Fruit fly (Drosophila melanogaster) whole organism, embryonic: ENCODE data around the gene p115.

Experiments used
- Aef1 ChIP-seq: fragments of 200-800 bp; sonication (Bioruptor generic); IDR thresholded peaks from 3 replicates; pipeline ENCODE4 v1.3.6; 2022; ENCODE audit warnings: missing biosample characterization, missing genetic modification characterization
- Bdp1 ChIP-seq: fragments of 200-800 bp; sonication (Bioruptor generic); optimal IDR thresholded peaks from 3 replicates; lab custom pipeline; 2016; ENCODE audit warnings: missing biosample characterization, missing genetic modification characterization
- Blimp-1 ChIP-seq: fragments of 200-800 bp; sonication (Bioruptor generic); optimal IDR thresholded peaks from 3 replicates; lab custom pipeline; 2018; ENCODE audit warnings: missing biosample characterization, missing genetic modification characterization, mild to moderate bottlenecking, moderate library complexity, missing genetic modification reagents
- Bteb2 ChIP-seq: fragments of 200-800 bp; sonication (Bioruptor generic); optimal IDR thresholded peaks from 2 replicates; lab custom pipeline; 2016; ENCODE audit warnings: missing biosample characterization, missing genetic modification characterization
- CG1024 ChIP-seq: fragments of 200-800 bp; sonication (Bioruptor generic); IDR thresholded peaks from 2 replicates; pipeline ENCODE4 v1.3.6; 2022; ENCODE audit warnings: missing biosample characterization, missing genetic modification characterization
- CG10543 ChIP-seq: fragments of 200-800 bp; sonication (Bioruptor generic); optimal IDR thresholded peaks from 3 replicates; lab custom pipeline; 2017; ENCODE audit warnings: missing biosample characterization, mild to moderate bottlenecking, missing genetic modification characterization, moderate library complexity
- CG11093 ChIP-seq: fragments of 200-800 bp; sonication (Bioruptor generic); IDR thresholded peaks from 3 replicates; pipeline ENCODE4 v1.3.6; 2022; ENCODE audit warnings: missing biosample characterization, missing genetic modification characterization
- CG12659 ChIP-seq: fragments of 200-800 bp; sonication (Bioruptor generic); optimal IDR thresholded peaks from 3 replicates; lab custom pipeline; 2017; ENCODE audit warnings: mild to moderate bottlenecking, missing biosample characterization, missing genetic modification reagents, missing genetic modification characterization
- CG13296 ChIP-seq: fragments of 200-800 bp; sonication (Bioruptor generic); optimal IDR thresholded peaks from 3 replicates; lab custom pipeline; 2018; ENCODE audit warnings: missing biosample characterization, mild to moderate bottlenecking, missing genetic modification characterization
- CG15601 ChIP-seq: fragments of 200-800 bp; sonication (Bioruptor generic); optimal IDR thresholded peaks from 3 replicates; lab custom pipeline; 2019; ENCODE audit warnings: missing biosample characterization, mild to moderate bottlenecking, missing genetic modification characterization, moderate library complexity
- CG15696 ChIP-seq: fragments of 200-800 bp; sonication (Bioruptor generic); optimal IDR thresholded peaks from 2 replicates; lab custom pipeline; 2019; ENCODE audit warnings: missing biosample characterization, mild to moderate bottlenecking, missing genetic modification characterization, moderate library complexity
- CG17612 ChIP-seq: fragments of 200-800 bp; sonication (Bioruptor generic); IDR thresholded peaks from 2 replicates; pipeline ENCODE4 v1.3.6; 2022; ENCODE audit warnings: missing biosample characterization, missing genetic modification characterization
- CG1832 ChIP-seq: fragments of 200-800 bp; sonication (Bioruptor generic); optimal IDR thresholded peaks from 2 replicates; lab custom pipeline; 2017; ENCODE audit warnings: missing biosample characterization, mild to moderate bottlenecking, missing genetic modification characterization, inconsistent platforms
- CG2120 ChIP-seq: fragments of 200-800 bp; sonication (Bioruptor generic); optimal IDR thresholded peaks from 3 replicates; lab custom pipeline; 2016; ENCODE audit warnings: missing biosample characterization, missing genetic modification characterization
- CG31224 ChIP-seq: fragments of 200-800 bp; sonication (Bioruptor generic); IDR thresholded peaks from 2 replicates; pipeline ENCODE4 v1.3.6; 2022; ENCODE audit warnings: missing biosample characterization, missing genetic modification characterization
- CG32767 ChIP-seq: fragments of 200-800 bp; sonication (Bioruptor generic); IDR thresholded peaks from 2 replicates; pipeline ENCODE4 v1.3.6; 2022; ENCODE audit warnings: missing biosample characterization, missing genetic modification characterization
- CG4282 ChIP-seq: fragments of 200-800 bp; sonication (Bioruptor generic); optimal IDR thresholded peaks from 2 replicates; lab custom pipeline; 2016; ENCODE audit warnings: missing biosample characterization, missing genetic modification characterization
- CG4404 ChIP-seq: fragments of 200-800 bp; sonication (Bioruptor generic); IDR thresholded peaks from 2 replicates; pipeline ENCODE4 v1.3.6; 2022; ENCODE audit warnings: missing biosample characterization, missing genetic modification characterization
- CG4730 ChIP-seq: fragments of 200-800 bp; sonication (Bioruptor generic); IDR thresholded peaks from 2 replicates; pipeline ENCODE4 v1.3.6; 2022; ENCODE audit warnings: missing biosample characterization, missing genetic modification characterization
- CG6272 ChIP-seq: fragments of 200-800 bp; sonication (Bioruptor generic); IDR thresholded peaks from 2 replicates; pipeline ENCODE4 v1.3.6; 2022; ENCODE audit warnings: missing biosample characterization, missing genetic modification characterization
- CG8388 ChIP-seq: fragments of 200-800 bp; sonication (Bioruptor generic); optimal IDR thresholded peaks from 2 replicates; lab custom pipeline; 2019; ENCODE audit warnings: missing biosample characterization, mild to moderate bottlenecking, missing genetic modification characterization, moderate library complexity
- CG9437 ChIP-seq: fragments of 200-800 bp; sonication (Bioruptor generic); optimal IDR thresholded peaks from 2 replicates; lab custom pipeline; 2018; ENCODE audit warnings: missing biosample characterization, mild to moderate bottlenecking, missing genetic modification characterization
- CTCF ChIP-seq: fragments of 200-800 bp; sonication (Bioruptor generic); optimal IDR thresholded peaks from 2 replicates; lab custom pipeline; 2017; ENCODE audit warnings: missing biosample characterization, mild to moderate bottlenecking, missing genetic modification characterization, moderate library complexity
- Chrac-16 ChIP-seq: fragments of 200-800 bp; sonication (Bioruptor generic); optimal IDR thresholded peaks from 3 replicates; lab custom pipeline; 2016; ENCODE audit warnings: missing biosample characterization, missing genetic modification characterization
- Dp ChIP-seq: fragments of 200-800 bp; sonication (Bioruptor generic); optimal IDR thresholded peaks from 2 replicates; lab custom pipeline; 2018; ENCODE audit warnings: missing biosample characterization, mild to moderate bottlenecking, missing genetic modification characterization, moderate library complexity
- HHEX ChIP-seq: fragments of 200-800 bp; sonication (Bioruptor generic); optimal IDR thresholded peaks from 3 replicates; lab custom pipeline; 2017; ENCODE audit warnings: missing biosample characterization, mild to moderate bottlenecking, missing genetic modification characterization, missing genetic modification reagents
- HLH4C ChIP-seq: fragments of 200-800 bp; sonication (Bioruptor generic); IDR thresholded peaks from 3 replicates; pipeline ENCODE4 v1.3.6; 2022; ENCODE audit warnings: missing biosample characterization, missing genetic modification characterization; ENCODE audit not compliant: partially characterized antibody
- Jarid2 ChIP-seq: fragments of 200-800 bp; sonication (Bioruptor generic); optimal IDR thresholded peaks from 3 replicates; lab custom pipeline; 2017; ENCODE audit warnings: mild to moderate bottlenecking, missing biosample characterization, missing genetic modification reagents, missing genetic modification characterization
- MTF-1 ChIP-seq: fragments of 200-800 bp; sonication (Bioruptor generic); optimal IDR thresholded peaks from 2 replicates; lab custom pipeline; 2018; ENCODE audit warnings: missing biosample characterization, mild to moderate bottlenecking, missing genetic modification characterization, borderline replicate concordance
- Med ChIP-seq: fragments of 200-800 bp; sonication (Bioruptor generic); peaks from one replicate; lab custom pipeline; 2016; ENCODE audit warnings: missing biosample characterization, missing genetic modification characterization, mild to moderate bottlenecking, inconsistent platforms, moderate library complexity
- Nf-YB ChIP-seq: fragments of 200-800 bp; sonication (Bioruptor generic); optimal IDR thresholded peaks from 3 replicates; lab custom pipeline; 2019; ENCODE audit warnings: missing biosample characterization, mild to moderate bottlenecking, missing genetic modification characterization, moderate library complexity
- Nf-YC ChIP-seq: fragments of 200-800 bp; optimal IDR thresholded peaks from 3 replicates; lab custom pipeline; 2019; ENCODE audit warnings: missing biosample characterization, mild to moderate bottlenecking, missing genetic modification characterization, moderate library complexity
- Poxn ChIP-seq: fragments of 200-800 bp; sonication (Bioruptor generic); IDR thresholded peaks from 2 replicates; pipeline ENCODE4 v1.3.6; 2022; ENCODE audit warnings: missing biosample characterization, missing genetic modification characterization
- Sox100B ChIP-seq: fragments of 200-800 bp; sonication (Bioruptor generic); optimal IDR thresholded peaks from 3 replicates; lab custom pipeline; 2018; ENCODE audit warnings: missing biosample characterization, mild to moderate bottlenecking, missing genetic modification characterization
- Usf ChIP-seq: fragments of 200-800 bp; sonication (Bioruptor generic); optimal IDR thresholded peaks from 2 replicates; lab custom pipeline; 2017; ENCODE audit warnings: missing genotype, missing biosample characterization, missing genetic modification characterization
- az2 ChIP-seq: fragments of 200-800 bp; sonication (Bioruptor generic); optimal IDR thresholded peaks from 3 replicates; lab custom pipeline; 2016; ENCODE audit warnings: missing biosample characterization, missing genetic modification characterization
- chn ChIP-seq: fragments of 200-800 bp; sonication (Bioruptor generic); optimal IDR thresholded peaks from 2 replicates; lab custom pipeline; 2016; ENCODE audit warnings: missing biosample characterization, missing genetic modification characterization
- ci ChIP-seq: fragments of 200-800 bp; sonication (Bioruptor generic); IDR thresholded peaks from 3 replicates; pipeline ENCODE4 v1.3.6; 2022; ENCODE audit warnings: missing biosample characterization, missing genetic modification characterization
- eve ChIP-seq, 2 experiments: fragments of >200 bp; optimal IDR thresholded peaks; 2 replicates each; lab custom pipeline; 2017; ENCODE audit warnings: missing biosample characterization in 2 of 2, missing genetic modification characterization in 2 of 2
- gem ChIP-seq: fragments of 200-800 bp; sonication (Bioruptor generic); optimal IDR thresholded peaks from 2 replicates; lab custom pipeline; 2019; ENCODE audit warnings: missing biosample characterization, mild to moderate bottlenecking, missing genetic modification characterization, moderate library complexity
- gfzf ChIP-seq: fragments of 200-800 bp; sonication (Bioruptor generic); optimal IDR thresholded peaks from 2 replicates; lab custom pipeline; 2016; ENCODE audit warnings: missing biosample characterization, mild to moderate bottlenecking, missing genetic modification characterization, moderate library complexity
- grau ChIP-seq: fragments of 200-800 bp; optimal IDR thresholded peaks from 3 replicates; lab custom pipeline; 2019; ENCODE audit warnings: missing biosample characterization, mild to moderate bottlenecking, missing genetic modification characterization, moderate library complexity
- h ChIP-seq: fragments of >200 bp; optimal IDR thresholded peaks from 2 replicates; lab custom pipeline; 2017
- klu ChIP-seq: fragments of 200-800 bp; sonication (Bioruptor generic); IDR thresholded peaks from 2 replicates; pipeline ENCODE4 v1.3.6; 2022; ENCODE audit warnings: missing biosample characterization, missing genetic modification characterization
- luna ChIP-seq: fragments of 200-800 bp; sonication (Bioruptor generic); optimal IDR thresholded peaks from 2 replicates; lab custom pipeline; 2016; ENCODE audit warnings: missing biosample characterization, missing genetic modification characterization
- mirr ChIP-seq: fragments of 200-800 bp; sonication (Bioruptor generic); optimal IDR thresholded peaks from 3 replicates; lab custom pipeline; 2018; ENCODE audit warnings: missing biosample characterization, mild to moderate bottlenecking, missing genetic modification characterization
- org-1 ChIP-seq: fragments of 200-800 bp; sonication (Bioruptor generic); optimal IDR thresholded peaks from 2 replicates; lab custom pipeline; 2017; ENCODE audit warnings: missing biosample characterization, missing genetic modification characterization
- sima ChIP-seq: fragments of 200-800 bp; sonication (Bioruptor generic); optimal IDR thresholded peaks from 2 replicates; lab custom pipeline; 2016; ENCODE audit warnings: missing biosample characterization, missing genetic modification characterization
- so ChIP-seq: fragments of 200-800 bp; sonication (Bioruptor generic); IDR thresholded peaks from 3 replicates; pipeline ENCODE4 v1.3.6; 2022; ENCODE audit warnings: missing biosample characterization, missing genetic modification characterization
- zen ChIP-seq: fragments of 200-800 bp; sonication (Bioruptor generic); optimal IDR thresholded peaks from 3 replicates; lab custom pipeline; 2018; ENCODE audit warnings: missing biosample characterization, mild to moderate bottlenecking, missing genetic modification characterization, moderate library complexity

The p115 gene

dm6 chrX:7893411-7894122 lies at the start of gene p115, which contains the start of the genes CG45089 and ND-MNLL (continued):
- peak; percentile 35 for TF ChIP-seq Dp (GFP tag; lab: Kevin White, UChicago)
- TF ChIP-seq Bdp1 (GFP tag; lab: Kevin White, UChicago) = no peak
- TF ChIP-seq CG8388 (GFP tag; lab: Kevin White, UChicago) = peak; percentile 52
- no peak for TF ChIP-seq mirr (GFP tag; lab: Kevin White, UChicago)
- peak; percentile 12 for TF ChIP-seq gfzf (GFP tag; lab: Kevin White, UChicago)
- TF ChIP-seq org-1 (GFP tag; lab: Kevin White, UChicago) = no peak
- TF ChIP-seq CG1024 (GFP tag; lab: Robert Waterston, UW) = 0 out of 2 replicates have a peak, but pooled peaks have one; percentile 31
- no peak for TF ChIP-seq Bteb2 (GFP tag; lab: Kevin White, UChicago)
- TF ChIP-seq Aef1 (GFP tag; lab: Robert Waterston, UW) = peak; percentile 50; the same call in 2 of the 3 replicates
- peak; percentile 78 for TF ChIP-seq gem (tag; lab: Kevin White, UChicago)
- TF ChIP-seq CG17612 (GFP tag; lab: Robert Waterston, UW) = no peak
- peak; percentile 19 for TF ChIP-seq Nf-YB (GFP tag; lab: Kevin White, UChicago)
- TF ChIP-seq CG6272 (GFP tag; lab: Robert Waterston, UW) = peak; percentile 42; the same call in 1 of the 2 replicates
- TF ChIP-seq klu (GFP tag; lab: Robert Waterston, UW) = peak; percentile 53
- TF ChIP-seq CG2120 = peak; percentile 71
- no peak for TF ChIP-seq h
- TF ChIP-seq CG1832 = no peak
- no peak for TF ChIP-seq CG11093 (GFP tag; lab: Robert Waterston, UW)
- peak; percentile 62 for TF ChIP-seq Nf-YC (tag; lab: Kevin White, UChicago)
- no peak for TF ChIP-seq luna (GFP tag; lab: Kevin White, UChicago)
- no peak for TF ChIP-seq Usf (GFP tag; lab: Kevin White, UChicago)
- no peak for TF ChIP-seq sima
- TF ChIP-seq CG15696 = peak; percentile 73
- 0 out of 2 replicates have a peak, but pooled peaks have one; percentile 28 for TF ChIP-seq CG4404 (GFP tag; lab: Robert Waterston, UW)
- TF ChIP-seq CG13296 (GFP tag; lab: Kevin White, UChicago) = peak; percentile 59
- no peak for TF ChIP-seq CG4282 (GFP tag; lab: Kevin White, UChicago)
- TF ChIP-seq eve (GFP tag; optimal IDR thresholded peaks at IDR 0.05; lab: Kevin White, UChicago) = no peak
- peak; percentile 68 for TF ChIP-seq CG12659 (GFP tag; lab: Kevin White, UChicago)
- peak; percentile 86 for TF ChIP-seq Med
- peak; percentile 45 for TF ChIP-seq Sox100B (GFP tag; lab: Kevin White, UChicago)
- no peak for TF ChIP-seq CG32767 (GFP tag; lab: Robert Waterston, UW)
- TF ChIP-seq ci (GFP tag; lab: Robert Waterston, UW) = no peak
- peak; percentile 18 for TF ChIP-seq HHEX (GFP tag; lab: Kevin White, UChicago)
- peak; percentile 53 for TF ChIP-seq zen (tag; lab: Kevin White, UChicago)
- TF ChIP-seq CG9437 (GFP tag; lab: Kevin White, UChicago) = peak; percentile 84
- TF ChIP-seq az2 = peak; percentile 55
- peak; percentile 45 for TF ChIP-seq Blimp-1 (GFP tag; lab: Kevin White, UChicago)
- peak; percentile 68 for TF ChIP-seq Chrac-16 (GFP tag; lab: Kevin White, UChicago)
- TF ChIP-seq Poxn = no peak
- no peak for TF ChIP-seq MTF-1 (GFP tag; lab: Kevin White, UChicago)
- TF ChIP-seq so = no peak
- peak; percentile 63 for TF ChIP-seq CG15601 (tag; lab: Kevin White, UChicago)
- no peak for TF ChIP-seq CG31224
- TF ChIP-seq CTCF (GFP tag; lab: Kevin White, UChicago) = no peak
- TF ChIP-seq CG10543 = peak; percentile 50
- TF ChIP-seq chn (GFP tag; lab: Kevin White, UChicago) = peak; percentile 28
- TF ChIP-seq CG4730 (GFP tag; lab: Robert Waterston, UW) = no peak
- TF ChIP-seq HLH4C (GFP tag; lab: Robert Waterston, UW) = peak; percentile 45
- TF ChIP-seq grau (tag; lab: Kevin White, UChicago) = peak; percentile 61
- no peak for TF ChIP-seq Jarid2 (GFP tag; lab: Kevin White, UChicago)
